Fruit fly (Drosophila melanogaster) whole organism, wandering third instar larva: ENCODE measurements around the gene Sap30.

Source experiments
- Abd-B ChIP-seq: fragments of >200 bp; optimal IDR thresholded peaks from 2 replicates; lab custom pipeline; 2017; ENCODE audit warnings: missing biosample characterization, missing genetic modification characterization
- CrebA ChIP-seq: fragments of 200-800 bp; sonication (Bioruptor generic); optimal IDR thresholded peaks from 2 replicates; lab custom pipeline; 2016; ENCODE audit warnings: missing biosample characterization, mild to moderate bottlenecking, missing genetic modification characterization, borderline replicate concordance
- Dif ChIP-seq: fragments of 200-275, 200-300 bp; sonication (Bioruptor generic); optimal IDR thresholded peaks from 2 replicates; lab custom pipeline; 2018; ENCODE audit warnings: missing biosample characterization, missing genetic modification characterization; ENCODE audit not compliant: partially characterized antibody
- GATAd ChIP-seq: sonication (Bioruptor generic); optimal IDR thresholded peaks from 2 replicates; lab custom pipeline; 2016; ENCODE audit warnings: missing biosample characterization, missing genetic modification characterization
- HLH106 ChIP-seq: fragments of 200-800 bp; optimal IDR thresholded peaks from 3 replicates; lab custom pipeline; 2019; ENCODE audit warnings: missing biosample characterization, mild to moderate bottlenecking, missing genetic modification characterization, moderate library complexity
- Hnf4 ChIP-seq: fragments of 200-800 bp; sonication (Bioruptor generic); optimal IDR thresholded peaks from 2 replicates; lab custom pipeline; 2016; ENCODE audit warnings: missing biosample characterization, mild to moderate bottlenecking, missing genetic modification characterization
- Hr78 ChIP-seq: fragments of >200 bp; optimal IDR thresholded peaks from 2 replicates; lab custom pipeline; 2017; ENCODE audit warnings: missing biosample characterization, missing genetic modification characterization
- Hr83 ChIP-seq: fragments of 200-300 bp; sonication (Bioruptor generic); optimal IDR thresholded peaks from 2 replicates; lab custom pipeline; 2016; ENCODE audit warnings: missing biosample characterization, mild to moderate bottlenecking, missing genetic modification characterization, moderate library complexity; ENCODE audit not compliant: poor library complexity, severe bottlenecking
- Jra ChIP-seq: sonication (Bioruptor generic); optimal IDR thresholded peaks from 2 replicates; lab custom pipeline; 2016; ENCODE audit warnings: missing biosample characterization, missing genetic modification characterization
- Mio ChIP-seq: sonication (Bioruptor generic); optimal IDR thresholded peaks from 2 replicates; lab custom pipeline; 2016; ENCODE audit warnings: missing biosample characterization, missing genetic modification characterization
- Myc ChIP-seq: fragments of >200 bp; optimal IDR thresholded peaks from 2 replicates; lab custom pipeline; 2017
- OdsH ChIP-seq: fragments of 200-800 bp; sonication (Bioruptor generic); optimal IDR thresholded peaks from 2 replicates; lab custom pipeline; 2016; ENCODE audit warnings: missing biosample characterization, mild to moderate bottlenecking, missing genetic modification characterization
- Sp1 ChIP-seq: fragments of 200-800 bp; sonication (Bioruptor generic); optimal IDR thresholded peaks from 3 replicates; lab custom pipeline; 2019; ENCODE audit warnings: missing biosample characterization, mild to moderate bottlenecking, missing genetic modification characterization, moderate library complexity
- Vsx2 ChIP-seq: fragments of 200-300, 225-300 bp; sonication (Bioruptor generic); optimal IDR thresholded peaks from 2 replicates; lab custom pipeline; 2018; ENCODE audit warnings: missing biosample characterization, missing genetic modification characterization; ENCODE audit not compliant: partially characterized antibody
- brk ChIP-seq: fragments of 200-800 bp; sonication (Bioruptor generic); optimal IDR thresholded peaks from 2 replicates; lab custom pipeline; 2016; ENCODE audit warnings: missing biosample characterization, mild to moderate bottlenecking, missing genetic modification characterization
- dl ChIP-seq, 2 experiments: fragments of 175-275, 200-275 bp in 1 of 2; fragments of 200-275 bp in 1 of 2; sonication (Bioruptor generic); optimal IDR thresholded peaks; lab custom pipeline; 2018; ENCODE audit warnings: mild to moderate bottlenecking in 2 of 2, missing biosample characterization in 2 of 2, missing genetic modification characterization in 2 of 2, moderate library complexity in 2 of 2; ENCODE audit not compliant: partially characterized antibody in 2 of 2, insufficient read depth in 1 of 2
- dmrt93B ChIP-seq: fragments of 200-800 bp; sonication (Bioruptor generic); optimal IDR thresholded peaks from 2 replicates; lab custom pipeline; 2018; ENCODE audit warnings: missing biosample characterization, mild to moderate bottlenecking, missing genetic modification characterization
- dsf ChIP-seq: sonication (Bioruptor generic); optimal IDR thresholded peaks from 2 replicates; lab custom pipeline; 2016; ENCODE audit warnings: missing biosample characterization, missing genetic modification characterization, borderline replicate concordance
- ey ChIP-seq: fragments of 200-800 bp; sonication (Bioruptor generic); optimal IDR thresholded peaks from 2 replicates; lab custom pipeline; 2016; ENCODE audit warnings: missing biosample characterization, missing genetic modification characterization
- foxo ChIP-seq, 2 experiments: fragments of 200-800 bp; sonication (Bioruptor generic); optimal IDR thresholded peaks; 2 replicates in 1 of 2; 3 replicates in 1 of 2; lab custom pipeline; 2016 to 2017; ENCODE audit warnings: missing biosample characterization in 2 of 2, missing genetic modification characterization in 2 of 2
- fru ChIP-seq: fragments of 200-800 bp; sonication (Bioruptor generic); optimal IDR thresholded peaks from 3 replicates; lab custom pipeline; 2016; ENCODE audit warnings: missing biosample characterization, mild to moderate bottlenecking, missing genetic modification characterization
- h ChIP-seq: fragments of 200-800 bp; sonication (Bioruptor generic); optimal IDR thresholded peaks from 3 replicates; lab custom pipeline; 2016; ENCODE audit warnings: missing biosample characterization, mild to moderate bottlenecking, missing genetic modification characterization
- jim ChIP-seq: fragments of 175-275, 200-325 bp; sonication (Bioruptor generic); optimal IDR thresholded peaks from 2 replicates; lab custom pipeline; 2016; ENCODE audit warnings: missing biosample characterization, mild to moderate bottlenecking, missing genetic modification characterization
- lola ChIP-seq: fragments of >200 bp; optimal IDR thresholded peaks from 2 replicates; lab custom pipeline; 2017; ENCODE audit warnings: missing biosample characterization, missing genetic modification characterization
- pan ChIP-seq: fragments of >200 bp; optimal IDR thresholded peaks from 2 replicates; lab custom pipeline; 2017
- rgr ChIP-seq: fragments of 200-800 bp; sonication (Bioruptor generic); optimal IDR thresholded peaks from 3 replicates; lab custom pipeline; 2016; ENCODE audit warnings: missing biosample characterization, mild to moderate bottlenecking, missing genetic modification characterization
- sv ChIP-seq: fragments of 200-800 bp; sonication (Bioruptor generic); optimal IDR thresholded peaks from 3 replicates; lab custom pipeline; 2016; ENCODE audit warnings: missing biosample characterization, missing genetic modification characterization
- tai ChIP-seq: sonication (Bioruptor generic); optimal IDR thresholded peaks from 2 replicates; lab custom pipeline; 2016; ENCODE audit warnings: missing biosample characterization, missing genetic modification characterization
- usp ChIP-seq: fragments of >200 bp; optimal IDR thresholded peaks from 2 replicates; lab custom pipeline; 2017; ENCODE audit warnings: missing biosample characterization, missing genetic modification characterization
- woc ChIP-seq: sonication (Bioruptor generic); optimal IDR thresholded peaks from 2 replicates; lab custom pipeline; 2016; ENCODE audit warnings: missing biosample characterization, mild to moderate bottlenecking, missing genetic modification characterization

The Sap30 gene

dm6 chrX:16774201-16775061 is 12.7 kb upstream of the Sap30 start:
- TF ChIP-seq dmrt93B (no peak), dsf (GFP tag; lab: Kevin White, UChicago) (no peak), Hr83 (GFP tag; lab: Kevin White, UChicago) (no peak), Dif (GFP tag; lab: Kevin White, UChicago) (no peak), foxo (GFP tag; optimal IDR thresholded peaks at IDR 0.05; lab: Kevin White, UChicago) (no peak), fru (GFP tag; lab: Kevin White, UChicago) (no peak), Jra (GFP tag; lab: Kevin White, UChicago) (no peak), lola (GFP tag; lab: Kevin White, UChicago) (no peak), ey (GFP tag; lab: Kevin White, UChicago) (no peak)

- TF ChIP-seq Hr78 (no peak), usp (GFP tag; lab: Kevin White, UChicago) (no peak), woc (GFP tag; lab: Kevin White, UChicago) (no peak), tai (GFP tag; lab: Kevin White, UChicago) (no peak), ey (GFP tag; lab: Kevin White, UChicago) (no peak), Sp1 (GFP tag; lab: Kevin White, UChicago) (no peak), CrebA (GFP tag; lab: Kevin White, UChicago) (no peak), pan (lab: Kevin White, UChicago) (no peak), h (GFP tag; lab: Kevin White, UChicago) (no peak), Myc (lab: Kevin White, UChicago) (no peak), brk (GFP tag; lab: Kevin White, UChicago) (no peak), sv (GFP tag; lab: Kevin White, UChicago) (no peak), Abd-B (GFP tag; lab: Kevin White, UChicago) (no peak), dl (GFP tag; optimal IDR thresholded peaks at IDR 0.05; lab: Kevin White, UChicago; ENCODE audit: insufficient read depth in 1 of 2, partially characterized antibody in 2 of 2) (no peak), rgr (GFP tag; lab: Kevin White, UChicago) (no peak), HLH106 (tag; lab: Kevin White, UChicago) (no peak), GATAd (no peak), Jra (GFP tag; lab: Kevin White, UChicago) (no peak), Dif (GFP tag; lab: Kevin White, UChicago) (no peak), Hnf4 (GFP tag; lab: Kevin White, UChicago) (no peak)
Measured at dm6 chrX:16775083-16775482, 12.0 kb upstream of the Sap30 start.

DNA sequence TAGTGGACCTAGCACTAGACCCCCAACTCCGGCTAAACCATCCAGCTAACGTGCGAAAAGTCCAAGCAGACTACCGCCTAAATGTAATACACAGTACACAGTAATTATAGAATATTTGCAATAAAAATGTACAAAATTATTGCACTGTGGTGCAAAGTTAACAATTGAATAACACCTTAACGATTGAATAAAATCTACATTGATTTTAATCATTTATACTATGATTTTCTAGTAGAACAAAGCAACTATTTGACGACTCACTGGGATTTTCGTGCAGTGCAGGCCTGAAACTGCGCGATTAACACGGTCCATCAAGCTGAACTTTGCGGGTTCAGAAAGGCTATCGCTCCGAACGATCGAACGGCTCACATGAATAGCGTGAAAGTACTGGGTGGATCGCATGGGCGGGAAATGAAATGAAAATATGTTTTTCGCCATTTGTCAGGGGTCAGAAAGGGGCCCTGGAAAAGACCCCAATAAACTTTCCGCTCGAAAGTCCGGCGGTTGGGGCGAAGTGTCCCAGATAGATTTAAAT is 8.9 kb upstream of the Sap30 start:
- TF ChIP-seq Hr78 (no peak), Mio (no peak), dsf (GFP tag; lab: Kevin White, UChicago) (no peak), foxo (GFP tag; optimal IDR thresholded peaks at IDR 0.05; lab: Kevin White, UChicago) (no peak), jim (GFP tag; lab: Kevin White, UChicago) (no peak), ey (GFP tag; lab: Kevin White, UChicago) (no peak), dmrt93B (no peak)

DNA sequence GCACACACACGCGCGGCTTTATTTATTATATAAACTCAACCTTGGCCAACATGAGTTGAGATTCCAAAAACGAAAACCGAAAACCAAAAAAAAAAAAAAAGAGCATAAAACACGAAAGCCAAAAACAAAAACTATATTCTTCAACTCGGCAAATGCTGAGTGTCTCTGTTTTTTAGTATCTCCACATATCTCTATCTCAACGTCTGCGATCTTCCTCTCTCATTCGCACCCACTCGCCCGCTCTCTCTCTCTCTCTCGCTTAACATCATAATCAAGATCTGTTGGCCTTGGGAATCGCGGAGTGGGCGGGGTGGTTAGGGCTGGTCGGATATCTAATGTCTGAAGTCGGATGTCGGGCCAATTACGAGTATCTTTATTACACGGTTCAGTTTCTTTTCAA is 6.8 kb upstream of the Sap30 start:
- TF ChIP-seq Hr83 (GFP tag; lab: Kevin White, UChicago): no peak
- TF ChIP-seq Mio: no peak
- no peak for TF ChIP-seq pan (lab: Kevin White, UChicago)
- no peak for TF ChIP-seq HLH106 (tag; lab: Kevin White, UChicago)
- TF ChIP-seq OdsH (GFP tag; lab: Kevin White, UChicago): no peak
- TF ChIP-seq fru (GFP tag; lab: Kevin White, UChicago): no peak
- no peak for TF ChIP-seq Myc (lab: Kevin White, UChicago)
- no peak for TF ChIP-seq Vsx2 (GFP tag; lab: Kevin White, UChicago)
- TF ChIP-seq tai (GFP tag; lab: Kevin White, UChicago): no peak
